Fruit fly (Drosophila melanogaster) whole organism, embryonic: Measurements from ENCODE around the gene CG9133.
A peak's percentile ranks its signal among the peaks of the same experiment; 100 is the strongest.

ENCODE experiments used
- Asciz ChIP-seq: fragments of 200-800 bp; sonication (Bioruptor generic); optimal IDR thresholded peaks from 2 replicates; lab custom pipeline; 2017; ENCODE audit warnings: missing biosample characterization, mild to moderate bottlenecking, missing genetic modification characterization, missing genetic modification reagents
- Blimp-1 ChIP-seq: fragments of 200-800 bp; sonication (Bioruptor generic); optimal IDR thresholded peaks from 3 replicates; lab custom pipeline; 2018; ENCODE audit warnings: missing biosample characterization, missing genetic modification characterization, mild to moderate bottlenecking, moderate library complexity, missing genetic modification reagents
- BtbVII ChIP-seq: fragments of 200-800 bp; sonication (Bioruptor generic); optimal IDR thresholded peaks from 3 replicates; lab custom pipeline; 2017; ENCODE audit warnings: missing biosample characterization, mild to moderate bottlenecking, missing genetic modification characterization
- CG10209 ChIP-seq: fragments of 200-800 bp; sonication (Bioruptor generic); optimal IDR thresholded peaks from 3 replicates; lab custom pipeline; 2017; ENCODE audit warnings: missing biosample characterization, mild to moderate bottlenecking, missing genetic modification characterization, missing genetic modification reagents
- CG11695 ChIP-seq: fragments of 200-800 bp; sonication (Bioruptor generic); IDR thresholded peaks from 3 replicates; pipeline ENCODE4 v1.3.6; 2022; ENCODE audit warnings: missing biosample characterization, missing genetic modification characterization
- CG12769 ChIP-seq: fragments of 200-800 bp; sonication (Bioruptor generic); optimal IDR thresholded peaks from 2 replicates; lab custom pipeline; 2019; ENCODE audit warnings: missing biosample characterization, mild to moderate bottlenecking, missing genetic modification characterization, moderate library complexity
- CG13296 ChIP-seq: fragments of 200-800 bp; sonication (Bioruptor generic); optimal IDR thresholded peaks from 3 replicates; lab custom pipeline; 2018; ENCODE audit warnings: missing biosample characterization, mild to moderate bottlenecking, missing genetic modification characterization
- CG13894 ChIP-seq: fragments of 200-800 bp; sonication (Bioruptor generic); optimal IDR thresholded peaks from 3 replicates; lab custom pipeline; 2018; ENCODE audit warnings: missing biosample characterization, mild to moderate bottlenecking, missing genetic modification characterization, moderate library complexity
- CG14014 ChIP-seq: fragments of 200-800 bp; sonication (Bioruptor generic); IDR thresholded peaks from 2 replicates; pipeline ENCODE4 v1.3.6; 2022; ENCODE audit warnings: missing biosample characterization, missing genetic modification characterization
- CG14710 ChIP-seq: fragments of 200-800 bp; sonication (Bioruptor generic); optimal IDR thresholded peaks from 3 replicates; lab custom pipeline; 2019; ENCODE audit warnings: missing biosample characterization, mild to moderate bottlenecking, missing genetic modification characterization, moderate library complexity
- CG14860 ChIP-seq: fragments of 200-800 bp; sonication (Bioruptor generic); IDR thresholded peaks from 3 replicates; pipeline ENCODE4 v1.3.6; 2022; ENCODE audit warnings: missing biosample characterization, missing genetic modification characterization; ENCODE audit not compliant: partially characterized antibody
- CG15601 ChIP-seq: fragments of 200-800 bp; sonication (Bioruptor generic); optimal IDR thresholded peaks from 3 replicates; lab custom pipeline; 2019; ENCODE audit warnings: missing biosample characterization, mild to moderate bottlenecking, missing genetic modification characterization, moderate library complexity
- CG2116 ChIP-seq: fragments of 200-800 bp; sonication (Bioruptor generic); optimal IDR thresholded peaks from 3 replicates; lab custom pipeline; 2018; ENCODE audit warnings: missing biosample characterization, mild to moderate bottlenecking, missing genetic modification characterization
- CG31224 ChIP-seq: fragments of 200-800 bp; sonication (Bioruptor generic); IDR thresholded peaks from 2 replicates; pipeline ENCODE4 v1.3.6; 2022; ENCODE audit warnings: missing biosample characterization, missing genetic modification characterization
- CG3407 ChIP-seq: fragments of 200-800 bp; sonication (Bioruptor generic); optimal IDR thresholded peaks from 2 replicates; lab custom pipeline; 2018; ENCODE audit warnings: missing biosample characterization, mild to moderate bottlenecking, missing genetic modification characterization
- CG5180 ChIP-seq: fragments of 200-800 bp; sonication (Bioruptor generic); optimal IDR thresholded peaks from 3 replicates; lab custom pipeline; 2017; ENCODE audit warnings: missing biosample characterization, missing genetic modification characterization, mild to moderate bottlenecking, moderate library complexity, missing genetic modification reagents
- CG6175 ChIP-seq: fragments of 200-800 bp; sonication (Bioruptor generic); IDR thresholded peaks from 3 replicates; pipeline ENCODE4 v1.3.6; 2022; ENCODE audit warnings: missing biosample characterization, missing genetic modification characterization
- CG6683 ChIP-seq: fragments of 200-800 bp; sonication (Bioruptor generic); optimal IDR thresholded peaks from 2 replicates; lab custom pipeline; 2017; ENCODE audit warnings: missing biosample characterization, mild to moderate bottlenecking, missing genetic modification characterization, missing genetic modification reagents
- CG6791 ChIP-seq: fragments of 200-800 bp; sonication (Bioruptor generic); IDR thresholded peaks from 3 replicates; pipeline ENCODE4 v1.3.6; 2022; ENCODE audit warnings: missing biosample characterization, missing genetic modification characterization; ENCODE audit not compliant: partially characterized antibody
- CG7271 ChIP-seq: fragments of 200-800 bp; sonication (Bioruptor generic); optimal IDR thresholded peaks from 2 replicates; lab custom pipeline; 2018; ENCODE audit warnings: missing biosample characterization, mild to moderate bottlenecking, missing genetic modification characterization, moderate library complexity
- CG7556 ChIP-seq: fragments of 200-800 bp; sonication (Bioruptor generic); optimal IDR thresholded peaks from 2 replicates; lab custom pipeline; 2017; ENCODE audit warnings: missing biosample characterization, mild to moderate bottlenecking, missing genetic modification characterization
- CG7987 ChIP-seq: fragments of 200-800 bp; sonication (Bioruptor generic); optimal IDR thresholded peaks from 2 replicates; lab custom pipeline; 2018; ENCODE audit warnings: missing biosample characterization, mild to moderate bottlenecking, missing genetic modification characterization, moderate library complexity
- CG8765 ChIP-seq: fragments of 200-800 bp; sonication (Bioruptor generic); IDR thresholded peaks from 2 replicates; pipeline ENCODE4 v1.3.6; 2022; ENCODE audit warnings: missing biosample characterization, missing genetic modification characterization
- Deaf1 ChIP-seq: fragments of 200-800 bp; optimal IDR thresholded peaks from 3 replicates; lab custom pipeline; 2019; ENCODE audit warnings: missing biosample characterization, mild to moderate bottlenecking, missing genetic modification characterization, moderate library complexity
- Dip2 ChIP-seq: fragments of 200-800 bp; sonication (Bioruptor generic); IDR thresholded peaks from 2 replicates; pipeline ENCODE4 v1.3.6; 2022; ENCODE audit warnings: missing biosample characterization, missing genetic modification characterization
- Dp ChIP-seq: fragments of 200-800 bp; sonication (Bioruptor generic); optimal IDR thresholded peaks from 2 replicates; lab custom pipeline; 2018; ENCODE audit warnings: missing biosample characterization, mild to moderate bottlenecking, missing genetic modification characterization, moderate library complexity
- Drgx ChIP-seq: fragments of 200-800 bp; sonication (Bioruptor generic); IDR thresholded peaks from 2 replicates; pipeline ENCODE4 v1.3.6; 2022; ENCODE audit warnings: missing biosample characterization, missing genetic modification characterization
- Eip74EF ChIP-seq, 2 experiments: fragments of 200-800 bp in 1 of 2; fragments of >200 bp in 1 of 2; sonication (Bioruptor generic) in 1 of 2; optimal IDR thresholded peaks; 2 replicates each; lab custom pipeline; 2017 to 2019; ENCODE audit warnings: missing biosample characterization in 2 of 2, missing genetic modification characterization in 2 of 2, mild to moderate bottlenecking in 1 of 2, moderate library complexity in 1 of 2
- Jarid2 ChIP-seq: fragments of 200-800 bp; sonication (Bioruptor generic); optimal IDR thresholded peaks from 3 replicates; lab custom pipeline; 2017; ENCODE audit warnings: mild to moderate bottlenecking, missing biosample characterization, missing genetic modification reagents, missing genetic modification characterization
- MBD-R2 ChIP-seq: fragments of 200-800 bp; sonication (Bioruptor generic); IDR thresholded peaks from 2 replicates; pipeline ENCODE4 v1.3.6; 2022; ENCODE audit warnings: missing biosample characterization, missing genetic modification characterization
- Nf-YA ChIP-seq: fragments of 200-800 bp; sonication (Bioruptor generic); IDR thresholded peaks from 2 replicates; pipeline ENCODE4 v1.3.6; 2022; ENCODE audit warnings: missing biosample characterization, missing genetic modification characterization
- Trl ChIP-seq, 3 experiments: fragments of >200 bp in 2 of 3; fragments of 200-800 bp in 1 of 3; sonication (Bioruptor generic) in 1 of 3; optimal IDR thresholded peaks; 2 replicates in 1 of 3; 3 replicates in 2 of 3; lab custom pipeline; 2016 to 2017; ENCODE audit warnings: missing biosample characterization in 1 of 3, missing genetic modification characterization in 1 of 3
- Usf ChIP-seq: fragments of 200-800 bp; sonication (Bioruptor generic); optimal IDR thresholded peaks from 2 replicates; lab custom pipeline; 2017; ENCODE audit warnings: missing genotype, missing biosample characterization, missing genetic modification characterization
- ara ChIP-seq: fragments of 200-800 bp; sonication (Bioruptor generic); IDR thresholded peaks from 2 replicates; pipeline ENCODE4 v1.3.6; 2022; ENCODE audit warnings: missing biosample characterization, missing genetic modification characterization
- ato ChIP-seq: fragments of 200-800 bp; sonication (Bioruptor generic); IDR thresholded peaks from 2 replicates; pipeline ENCODE4 v1.3.6; 2022; ENCODE audit warnings: missing biosample characterization, missing genetic modification characterization; ENCODE audit not compliant: partially characterized antibody
- chif ChIP-seq, 2 experiments: fragments of 200-800 bp; sonication (Bioruptor generic); optimal IDR thresholded peaks; 3 replicates each; lab custom pipeline; 2016; ENCODE audit warnings: missing biosample characterization in 2 of 2, missing genetic modification characterization in 2 of 2
- chinmo ChIP-seq: fragments of 200-800 bp; sonication (Bioruptor generic); IDR thresholded peaks from 4 replicates; pipeline ENCODE4 v1.3.6; 2022; ENCODE audit warnings: missing biosample characterization, missing genetic modification characterization; ENCODE audit not compliant: partially characterized antibody
- grn ChIP-seq: fragments of 200-800 bp; sonication (Bioruptor generic); optimal IDR thresholded peaks from 3 replicates; lab custom pipeline; 2017; ENCODE audit warnings: missing biosample characterization, missing genetic modification characterization
- hb ChIP-seq: fragments of 200-800 bp; sonication (Bioruptor generic); IDR thresholded peaks from 3 replicates; pipeline ENCODE4 v1.3.6; 2022; ENCODE audit warnings: missing biosample characterization, missing genetic modification characterization; ENCODE audit not compliant: partially characterized antibody
- lbe ChIP-seq: fragments of 200-800 bp; sonication (Bioruptor generic); optimal IDR thresholded peaks from 2 replicates; lab custom pipeline; 2016; ENCODE audit warnings: missing biosample characterization, mild to moderate bottlenecking, missing genetic modification characterization
- nom ChIP-seq: fragments of 200-800 bp; sonication (Bioruptor generic); optimal IDR thresholded peaks from 2 replicates; lab custom pipeline; 2017; ENCODE audit warnings: missing biosample characterization, missing genetic modification characterization, mild to moderate bottlenecking, moderate library complexity, missing genetic modification reagents
- org-1 ChIP-seq: fragments of 200-800 bp; sonication (Bioruptor generic); optimal IDR thresholded peaks from 2 replicates; lab custom pipeline; 2017; ENCODE audit warnings: missing biosample characterization, missing genetic modification characterization
- sd ChIP-seq: fragments of 200-800 bp; sonication (Bioruptor generic); optimal IDR thresholded peaks from 3 replicates; lab custom pipeline; 2018; ENCODE audit warnings: missing biosample characterization, mild to moderate bottlenecking, missing genetic modification characterization, moderate library complexity
- sens ChIP-seq: fragments of 200-800 bp; sonication (Bioruptor generic); peaks from one replicate; lab custom pipeline; 2016; ENCODE audit warnings: missing biosample characterization, missing genetic modification characterization
- ssp ChIP-seq: fragments of 200-800 bp; sonication (Bioruptor generic); IDR thresholded peaks from 2 replicates; pipeline ENCODE4 v1.3.6; 2022; ENCODE audit warnings: missing biosample characterization, missing genetic modification characterization
- tgo ChIP-seq: fragments of 200-800 bp; sonication (Bioruptor generic); IDR thresholded peaks from 3 replicates; pipeline ENCODE4 v1.3.6; 2022; ENCODE audit warnings: missing biosample characterization, missing genetic modification characterization
- tup ChIP-seq: fragments of 200-800 bp; sonication (Bioruptor generic); optimal IDR thresholded peaks from 2 replicates; lab custom pipeline; 2016; ENCODE audit warnings: missing biosample characterization, mild to moderate bottlenecking, missing genetic modification characterization, moderate library complexity
- z ChIP-seq: fragments of 200-800 bp; sonication (Bioruptor generic); IDR thresholded peaks from 3 replicates; pipeline ENCODE4 v1.3.6; 2022; ENCODE audit warnings: missing biosample characterization, missing genetic modification characterization
- zfh1 ChIP-seq: fragments of 200-800 bp; sonication (Bioruptor generic); IDR thresholded peaks from 3 replicates; pipeline ENCODE4 v1.3.6; 2022; ENCODE audit warnings: missing biosample characterization, missing genetic modification characterization

The CG9133 gene

DNA sequence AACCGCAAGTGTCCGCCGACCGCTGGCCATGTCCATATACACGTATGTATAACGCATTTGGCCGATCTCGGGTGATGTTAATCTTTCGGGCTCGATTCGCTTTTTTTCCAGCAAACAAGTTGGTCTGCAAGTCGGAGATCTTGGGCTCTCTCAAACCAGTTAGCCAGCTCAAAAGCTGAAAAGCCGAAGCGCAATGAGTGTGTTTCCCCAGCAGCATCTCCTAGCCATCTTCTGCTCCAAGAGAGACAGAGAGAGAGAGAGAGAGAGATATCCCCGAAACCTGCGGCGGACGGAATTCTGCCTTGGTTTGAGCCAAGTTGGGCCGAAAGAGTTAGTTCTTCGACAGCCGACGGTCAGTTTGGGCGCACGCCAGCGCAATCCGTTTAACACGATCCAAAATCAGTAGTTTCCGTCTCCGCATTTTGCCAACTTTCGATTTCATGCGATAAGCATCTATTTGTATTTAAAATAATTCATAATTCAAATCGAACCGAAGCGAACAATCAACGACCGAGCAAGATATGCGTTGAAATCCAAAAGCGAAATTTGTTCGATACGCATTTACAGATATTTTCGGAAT lies 13.7 kb downstream of the CG9133 start:
- no peak for TF ChIP-seq CG7556 (GFP tag; lab: Kevin White, UChicago)
- TF ChIP-seq CG5180: peak; percentile 90
- TF ChIP-seq sens (GFP tag; lab: Kevin White, UChicago): peak; percentile 28
- TF ChIP-seq CG31224 (GFP tag; lab: Robert Waterston, UW): no peak
- peak; percentile 84 for TF ChIP-seq Deaf1 (tag; lab: Kevin White, UChicago)
- peak; percentile 52 for TF ChIP-seq Jarid2 (GFP tag; lab: Kevin White, UChicago)
- peak; percentile 83 for TF ChIP-seq Blimp-1 (GFP tag; lab: Kevin White, UChicago)
- peak; percentile 10 for TF ChIP-seq sd
- no peak for TF ChIP-seq CG6175
- TF ChIP-seq BtbVII (GFP tag; lab: Kevin White, UChicago): no peak
- peak in 1 of 2 experiments; percentile 73 for TF ChIP-seq Eip74EF (GFP tag; optimal IDR thresholded peaks at IDR 0.05; lab: Kevin White, UChicago)
- TF ChIP-seq Nf-YA: no peak
- TF ChIP-seq hb (GFP tag; lab: Robert Waterston, UW): no peak
- TF ChIP-seq grn: peak; percentile 44
- no peak for TF ChIP-seq CG14710 (tag; lab: Kevin White, UChicago)
- no peak for TF ChIP-seq CG13296 (GFP tag; lab: Kevin White, UChicago)
- TF ChIP-seq z (GFP tag; lab: Robert Waterston, UW): peak; percentile 88
- TF ChIP-seq CG15601 (tag; lab: Kevin White, UChicago): no peak
- no peak for TF ChIP-seq zfh1 (GFP tag; lab: Robert Waterston, UW)
- no peak for TF ChIP-seq CG7271 (tag; lab: Kevin White, UChicago)
- peak; percentile 85; the same call in 3 of the 4 replicates for TF ChIP-seq chinmo (GFP tag; lab: Robert Waterston, UW)
- TF ChIP-seq Trl (optimal IDR thresholded peaks at IDR 0.05; lab: Kevin White, UChicago): peak; percentile 57 to 67
- no peak for TF ChIP-seq Trl (GFP tag; optimal IDR thresholded peaks at IDR 0.05; lab: Kevin White, UChicago)
- no peak for TF ChIP-seq CG3407 (GFP tag; lab: Kevin White, UChicago)
- TF ChIP-seq lbe: no peak
- peak; percentile 31 for TF ChIP-seq CG13894 (tag; lab: Kevin White, UChicago)
- peak; percentile 65 for TF ChIP-seq CG12769
- TF ChIP-seq ara: peak; percentile 10; the same call in 1 of the 2 replicates
- no peak for TF ChIP-seq CG7987 (GFP tag; lab: Kevin White, UChicago)
- no peak for TF ChIP-seq Asciz (GFP tag; lab: Kevin White, UChicago)
- TF ChIP-seq tgo (GFP tag; lab: Robert Waterston, UW): no peak
- peak; percentile 26 for TF ChIP-seq nom (GFP tag; lab: Kevin White, UChicago)
- no peak for TF ChIP-seq CG8765
- 0 out of 3 replicates have a peak, but pooled peaks have one; percentile 8 for TF ChIP-seq CG11695 (GFP tag; lab: Robert Waterston, UW)
- no peak for TF ChIP-seq ssp (GFP tag; lab: Robert Waterston, UW)
- TF ChIP-seq org-1: no peak
- TF ChIP-seq, all 482 proteins: peak for 16

DNA sequence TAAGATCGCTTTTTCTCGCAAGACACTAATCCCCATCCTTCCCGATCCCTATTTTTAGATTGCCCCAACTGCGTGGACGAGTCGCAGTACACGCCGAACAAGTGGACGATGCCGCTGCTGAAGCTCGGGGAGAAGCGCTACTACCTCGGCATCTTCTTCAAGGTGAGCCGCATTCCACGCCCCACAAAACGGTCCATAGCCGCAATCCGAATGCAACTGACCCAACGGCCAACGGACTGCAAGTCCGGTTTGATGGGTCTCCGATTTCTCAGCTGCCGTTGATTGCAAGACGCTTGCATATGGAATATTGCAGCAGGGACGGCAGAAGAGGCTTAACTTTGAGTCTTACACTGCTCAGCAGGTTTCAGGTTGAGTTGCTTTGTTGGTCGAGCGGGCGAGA lies 17.2 kb downstream of the CG9133 start:
- TF ChIP-seq CG10209 (GFP tag; lab: Kevin White, UChicago): no peak
- TF ChIP-seq CG6683 (GFP tag; lab: Kevin White, UChicago): no peak
- peak; percentile 85 for TF ChIP-seq sd
- TF ChIP-seq ato (GFP tag; lab: Robert Waterston, UW): 0 out of 2 replicates have a peak, but pooled peaks have one; percentile 21
- no peak for TF ChIP-seq CG14014 (GFP tag; lab: Robert Waterston, UW)
- TF ChIP-seq Dip2 (GFP tag; lab: Robert Waterston, UW): no peak
- TF ChIP-seq CG14860 (GFP tag; lab: Robert Waterston, UW): 0 out of 3 replicates have a peak, but pooled peaks have one; percentile 10
- no peak for TF ChIP-seq Dp (GFP tag; lab: Kevin White, UChicago)
- no peak for TF ChIP-seq chif (GFP tag; optimal IDR thresholded peaks at IDR 0.05; lab: Kevin White, UChicago)
- TF ChIP-seq CG2116: no peak
- TF ChIP-seq CG6791 (GFP tag; lab: Robert Waterston, UW): no peak
- TF ChIP-seq Drgx (GFP tag; lab: Robert Waterston, UW): 0 out of 2 replicates have a peak, but pooled peaks have one; percentile 29
- no peak for TF ChIP-seq tup (GFP tag; lab: Kevin White, UChicago)
- no peak for TF ChIP-seq CG31224 (GFP tag; lab: Robert Waterston, UW)
- TF ChIP-seq Usf (GFP tag; lab: Kevin White, UChicago): no peak
- no peak for TF ChIP-seq MBD-R2 (GFP tag; lab: Robert Waterston, UW)
